Fruit fly (Drosophila melanogaster) whole organism, embryonic: ENCODE measurements around the gene PGRP-LF.
A peak's percentile ranks its signal among the peaks of the same experiment; 100 is the strongest.

Experiments used
- Ada2b ChIP-seq: fragments of 200-800 bp; sonication (Bioruptor generic); IDR thresholded peaks from 2 replicates; pipeline ENCODE4 v1.3.6; 2022; ENCODE audit warnings: missing biosample characterization, missing genetic modification characterization
- BEAF-32 ChIP-seq: fragments of 200-800 bp; sonication (Bioruptor generic); optimal IDR thresholded peaks from 3 replicates; lab custom pipeline; 2017; ENCODE audit warnings: missing biosample characterization, missing genetic modification characterization, mild to moderate bottlenecking, moderate library complexity, missing genetic modification reagents
- Bdp1 ChIP-seq: fragments of 200-800 bp; sonication (Bioruptor generic); optimal IDR thresholded peaks from 3 replicates; lab custom pipeline; 2016; ENCODE audit warnings: missing biosample characterization, missing genetic modification characterization
- CG12769 ChIP-seq: fragments of 200-800 bp; sonication (Bioruptor generic); optimal IDR thresholded peaks from 2 replicates; lab custom pipeline; 2019; ENCODE audit warnings: missing biosample characterization, mild to moderate bottlenecking, missing genetic modification characterization, moderate library complexity
- CG13775 ChIP-seq: fragments of 200-800 bp; sonication (Bioruptor generic); optimal IDR thresholded peaks from 3 replicates; lab custom pipeline; 2017; ENCODE audit warnings: missing biosample characterization, mild to moderate bottlenecking, missing genetic modification characterization
- CG14965 ChIP-seq: fragments of 200-800 bp; sonication (Bioruptor generic); optimal IDR thresholded peaks from 2 replicates; lab custom pipeline; 2016; ENCODE audit warnings: missing biosample characterization, missing genetic modification characterization, borderline replicate concordance
- CG2199 ChIP-seq: fragments of 200-800 bp; sonication (Bioruptor generic); IDR thresholded peaks from 3 replicates; pipeline ENCODE4 v1.3.6; 2022; ENCODE audit warnings: missing biosample characterization, missing genetic modification characterization
- CG30020 ChIP-seq: fragments of 200-800 bp; optimal IDR thresholded peaks from 2 replicates; lab custom pipeline; 2019; ENCODE audit warnings: missing biosample characterization, mild to moderate bottlenecking, missing genetic modification characterization, moderate library complexity
- CG31441 ChIP-seq: fragments of 200-800 bp; sonication (Bioruptor generic); IDR thresholded peaks from 2 replicates; pipeline ENCODE4 v1.3.6; 2022; ENCODE audit warnings: missing biosample characterization, missing genetic modification characterization
- CG3838 ChIP-seq: fragments of 200-800 bp; sonication (Bioruptor generic); optimal IDR thresholded peaks from 3 replicates; lab custom pipeline; 2016; ENCODE audit warnings: missing biosample characterization, missing genetic modification characterization
- CG4328 ChIP-seq: fragments of 200-800 bp; sonication (Bioruptor generic); optimal IDR thresholded peaks from 3 replicates; lab custom pipeline; 2017; ENCODE audit warnings: missing biosample characterization, missing genetic modification reagents, missing genetic modification characterization
- CG43689 ChIP-seq: fragments of 200-800 bp; sonication (Bioruptor generic); IDR thresholded peaks from 2 replicates; pipeline ENCODE4 v1.3.6; 2022; ENCODE audit warnings: missing biosample characterization, missing genetic modification characterization
- CG4404 ChIP-seq: fragments of 200-800 bp; sonication (Bioruptor generic); IDR thresholded peaks from 2 replicates; pipeline ENCODE4 v1.3.6; 2022; ENCODE audit warnings: missing biosample characterization, missing genetic modification characterization
- CG4617 ChIP-seq: fragments of 200-800 bp; sonication (Bioruptor generic); optimal IDR thresholded peaks from 3 replicates; lab custom pipeline; 2016; ENCODE audit warnings: missing biosample characterization, missing genetic modification characterization, borderline replicate concordance
- CG6683 ChIP-seq: fragments of 200-800 bp; sonication (Bioruptor generic); optimal IDR thresholded peaks from 2 replicates; lab custom pipeline; 2017; ENCODE audit warnings: missing biosample characterization, mild to moderate bottlenecking, missing genetic modification characterization, missing genetic modification reagents
- CG6791 ChIP-seq: fragments of 200-800 bp; sonication (Bioruptor generic); IDR thresholded peaks from 3 replicates; pipeline ENCODE4 v1.3.6; 2022; ENCODE audit warnings: missing biosample characterization, missing genetic modification characterization; ENCODE audit not compliant: partially characterized antibody
- CG6854 ChIP-seq: fragments of 200-800 bp; sonication (Bioruptor generic); optimal IDR thresholded peaks from 3 replicates; lab custom pipeline; 2017; ENCODE audit warnings: missing biosample characterization, mild to moderate bottlenecking, missing genetic modification characterization
- CG7556 ChIP-seq: fragments of 200-800 bp; sonication (Bioruptor generic); optimal IDR thresholded peaks from 2 replicates; lab custom pipeline; 2017; ENCODE audit warnings: missing biosample characterization, mild to moderate bottlenecking, missing genetic modification characterization
- CG7786 ChIP-seq: fragments of 200-800 bp; sonication (Bioruptor generic); optimal IDR thresholded peaks from 2 replicates; lab custom pipeline; 2016; ENCODE audit warnings: missing biosample characterization, missing genetic modification characterization
- CG8944 ChIP-seq: fragments of 200-800 bp; sonication (Bioruptor generic); optimal IDR thresholded peaks from 3 replicates; lab custom pipeline; 2016; ENCODE audit warnings: missing biosample characterization, missing genetic modification characterization
- CG9609 ChIP-seq: fragments of 200-800 bp; sonication (Bioruptor generic); optimal IDR thresholded peaks from 3 replicates; lab custom pipeline; 2016; ENCODE audit warnings: missing biosample characterization, missing genetic modification characterization
- CG9797 ChIP-seq: fragments of 200-800 bp; sonication (Bioruptor generic); optimal IDR thresholded peaks from 3 replicates; lab custom pipeline; 2018; ENCODE audit warnings: missing biosample characterization, mild to moderate bottlenecking, missing genetic modification characterization
- CHES-1-like ChIP-seq: fragments of 200-800 bp; sonication (Bioruptor generic); optimal IDR thresholded peaks from 2 replicates; lab custom pipeline; 2016; ENCODE audit warnings: missing biosample characterization, missing genetic modification characterization
- Fer2 ChIP-seq: fragments of 200-800 bp; sonication (Bioruptor generic); optimal IDR thresholded peaks from 2 replicates; lab custom pipeline; 2018; ENCODE audit warnings: missing biosample characterization, mild to moderate bottlenecking, missing genetic modification characterization, moderate library complexity
- H2.0 ChIP-seq: fragments of 200-800 bp; sonication (Bioruptor generic); IDR thresholded peaks from 2 replicates; pipeline ENCODE4 v1.3.6; 2022; ENCODE audit warnings: missing biosample characterization, missing genetic modification characterization
- Optix ChIP-seq: fragments of 200-800 bp; sonication (Bioruptor generic); IDR thresholded peaks from 3 replicates; pipeline ENCODE4 v1.3.6; 2022; ENCODE audit warnings: missing biosample characterization, missing genetic modification characterization
- Ptx1 ChIP-seq: fragments of 200-800 bp; sonication (Bioruptor generic); IDR thresholded peaks from 2 replicates; pipeline ENCODE4 v1.3.6; 2022; ENCODE audit warnings: missing biosample characterization, missing genetic modification characterization
- Rfx ChIP-seq: fragments of 200-800 bp; sonication (Bioruptor generic); IDR thresholded peaks from 2 replicates; pipeline ENCODE4 v1.3.6; 2022; ENCODE audit warnings: missing biosample characterization, missing genetic modification characterization
- Sox102F ChIP-seq: fragments of 200-800 bp; sonication (Bioruptor generic); optimal IDR thresholded peaks from 2 replicates; lab custom pipeline; 2018; ENCODE audit warnings: missing biosample characterization, mild to moderate bottlenecking, missing genetic modification characterization, moderate library complexity
- ab ChIP-seq: fragments of 200-800 bp; sonication (Bioruptor generic); optimal IDR thresholded peaks from 2 replicates; lab custom pipeline; 2016; ENCODE audit warnings: missing biosample characterization, missing genetic modification characterization
- ac ChIP-seq: fragments of 200-800 bp; sonication (Bioruptor generic); optimal IDR thresholded peaks from 3 replicates; lab custom pipeline; 2017; ENCODE audit warnings: missing biosample characterization, mild to moderate bottlenecking, missing genetic modification characterization
- bcd ChIP-seq: fragments of 200-800 bp; sonication (Bioruptor generic); optimal IDR thresholded peaks from 2 replicates; lab custom pipeline; 2017; ENCODE audit warnings: missing biosample characterization, mild to moderate bottlenecking, missing genetic modification characterization
- br ChIP-seq: fragments of >200 bp; optimal IDR thresholded peaks from 2 replicates; lab custom pipeline; 2017
- caup ChIP-seq: fragments of 200-800 bp; sonication (Bioruptor generic); optimal IDR thresholded peaks from 3 replicates; lab custom pipeline; 2017; ENCODE audit warnings: missing biosample characterization, mild to moderate bottlenecking, missing genetic modification characterization, moderate library complexity; ENCODE audit not compliant: severe bottlenecking
- cg ChIP-seq: fragments of 200-800 bp; sonication (Bioruptor generic); optimal IDR thresholded peaks from 3 replicates; lab custom pipeline; 2019; ENCODE audit warnings: missing biosample characterization, mild to moderate bottlenecking, missing genetic modification characterization, moderate library complexity
- chm ChIP-seq: fragments of 200-800 bp; sonication (Bioruptor generic); IDR thresholded peaks from 2 replicates; pipeline ENCODE4 v1.3.6; 2022; ENCODE audit warnings: missing biosample characterization, missing genetic modification characterization
- dpn ChIP-seq, 2 experiments: fragments of 200-800 bp; sonication (Bioruptor generic); optimal IDR thresholded peaks; 3 replicates each; lab custom pipeline; 2016; ENCODE audit warnings: missing biosample characterization in 2 of 2, missing genetic modification characterization in 2 of 2
- en ChIP-seq: fragments of 200-800 bp; sonication (Bioruptor generic); optimal IDR thresholded peaks from 2 replicates; lab custom pipeline; 2016; ENCODE audit warnings: missing biosample characterization, missing genetic modification characterization
- gce ChIP-seq: fragments of 200-800 bp; sonication (Bioruptor generic); IDR thresholded peaks from 3 replicates; pipeline ENCODE4 v1.3.6; 2022; ENCODE audit warnings: missing biosample characterization, missing genetic modification characterization
- ham ChIP-seq: fragments of 200-800 bp; sonication (Bioruptor generic); IDR thresholded peaks from 2 replicates; pipeline ENCODE4 v1.3.6; 2022; ENCODE audit warnings: missing biosample characterization, missing genetic modification characterization
- jumu ChIP-seq: fragments of 200-800 bp; sonication (Bioruptor generic); optimal IDR thresholded peaks from 3 replicates; lab custom pipeline; 2016; ENCODE audit warnings: missing biosample characterization, missing genetic modification characterization
- knrl ChIP-seq: fragments of 200-800 bp; sonication (Bioruptor generic); IDR thresholded peaks from 3 replicates; pipeline ENCODE4 v1.3.6; 2022; ENCODE audit warnings: missing biosample characterization, missing genetic modification characterization; ENCODE audit not compliant: partially characterized antibody
- lilli ChIP-seq: fragments of 200-800 bp; sonication (Bioruptor generic); optimal IDR thresholded peaks from 3 replicates; lab custom pipeline; 2016; ENCODE audit warnings: missing biosample characterization, missing genetic modification characterization
- lmd ChIP-seq: fragments of 200-800 bp; sonication (Bioruptor generic); IDR thresholded peaks from 2 replicates; pipeline ENCODE4 v1.3.6; 2022; ENCODE audit warnings: missing biosample characterization, missing genetic modification characterization
- nerfin-2 ChIP-seq: fragments of 200-800 bp; sonication (Bioruptor generic); IDR thresholded peaks from 2 replicates; pipeline ENCODE4 v1.3.6; 2022; ENCODE audit warnings: missing biosample characterization, missing genetic modification characterization; ENCODE audit not compliant: partially characterized antibody
- slbo ChIP-seq: fragments of 200-800 bp; sonication (Bioruptor generic); IDR thresholded peaks from 2 replicates; pipeline ENCODE4 v1.3.6; 2022; ENCODE audit warnings: missing biosample characterization, missing genetic modification characterization
- sug ChIP-seq: fragments of 200-800 bp; optimal IDR thresholded peaks from 2 replicates; lab custom pipeline; 2019; ENCODE audit warnings: missing biosample characterization, mild to moderate bottlenecking, missing genetic modification characterization, moderate library complexity
- tgo ChIP-seq: fragments of 200-800 bp; sonication (Bioruptor generic); IDR thresholded peaks from 3 replicates; pipeline ENCODE4 v1.3.6; 2022; ENCODE audit warnings: missing biosample characterization, missing genetic modification characterization
- twi ChIP-seq: fragments of 200-800 bp; optimal IDR thresholded peaks from 2 replicates; lab custom pipeline; 2019; ENCODE audit warnings: missing biosample characterization, mild to moderate bottlenecking, missing genetic modification characterization, moderate library complexity
- vvl ChIP-seq: fragments of 200-800 bp; sonication (Bioruptor generic); IDR thresholded peaks from 2 replicates; pipeline ENCODE4 v1.3.6; 2022; ENCODE audit warnings: missing biosample characterization, missing genetic modification characterization
- zen ChIP-seq: fragments of 200-800 bp; sonication (Bioruptor generic); optimal IDR thresholded peaks from 3 replicates; lab custom pipeline; 2018; ENCODE audit warnings: missing biosample characterization, mild to moderate bottlenecking, missing genetic modification characterization, moderate library complexity

PGRP-LF gene

DNA sequence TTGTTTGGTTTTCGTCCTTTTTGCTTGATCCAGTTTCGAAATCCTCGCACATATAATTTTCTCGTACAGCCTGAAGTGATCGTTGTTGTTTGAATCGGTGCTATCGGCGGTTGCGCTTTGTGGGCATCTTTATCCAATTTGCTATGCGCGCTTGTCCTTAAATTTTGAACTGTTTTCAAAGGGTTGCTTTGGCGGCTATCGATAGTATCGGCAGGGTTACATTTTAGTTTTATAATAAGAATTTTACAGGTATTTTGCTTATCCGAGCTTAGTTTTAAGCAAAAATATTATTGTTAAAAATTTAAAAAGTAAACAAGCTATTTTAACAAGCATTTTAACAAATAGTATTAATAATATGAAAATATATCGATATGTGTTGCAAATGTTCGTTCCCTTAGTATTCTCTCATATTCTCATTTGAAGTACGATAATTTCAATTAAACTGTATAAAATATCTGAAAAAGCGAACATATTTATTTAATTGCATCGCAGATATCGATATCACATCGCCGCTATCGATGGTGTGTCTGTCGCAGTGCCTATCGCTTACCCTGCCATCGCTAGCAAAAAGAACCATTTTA is 17.5 kb downstream of the PGRP-LF start, which contains the start of the genes Klp67A and CG4452 (continued):
- TF ChIP-seq sug (peak; percentile 53), Bdp1 (GFP tag; lab: Kevin White, UChicago) (no peak), CG31441 (GFP tag; lab: Robert Waterston, UW) (no peak; the same call in 1 of the 2 replicates), BEAF-32 (GFP tag; lab: Kevin White, UChicago) (peak; percentile 98), Optix (no peak), twi (tag; lab: Kevin White, UChicago) (peak; percentile 52), lmd (GFP tag; lab: Robert Waterston, UW) (no peak), ab (GFP tag; lab: Kevin White, UChicago) (no peak), CG4404 (GFP tag; lab: Robert Waterston, UW) (peak; percentile 30; the same call in 1 of the 2 replicates), CG8944 (GFP tag; lab: Kevin White, UChicago) (no peak), slbo (GFP tag; lab: Robert Waterston, UW) (peak; percentile 50; the same call in 1 of the 2 replicates), en (GFP tag; lab: Kevin White, UChicago) (no peak), CG7556 (GFP tag; lab: Kevin White, UChicago) (peak; percentile 34), dpn (GFP tag; optimal IDR thresholded peaks at IDR 0.05; lab: Kevin White, UChicago) (peak in 1 of 2 experiments; percentile 26), vvl (no peak), CG6683 (GFP tag; lab: Kevin White, UChicago) (no peak), Ptx1 (no peak), CG14965 (GFP tag; lab: Kevin White, UChicago) (no peak), tgo (GFP tag; lab: Robert Waterston, UW) (peak; percentile 21; the same call in 1 of the 3 replicates), CG3838 (GFP tag; lab: Kevin White, UChicago) (no peak), nerfin-2 (GFP tag; lab: Robert Waterston, UW) (peak; percentile 87), CG4328 (GFP tag; lab: Kevin White, UChicago) (no peak), CG30020 (tag; lab: Kevin White, UChicago) (peak; percentile 79), Rfx (peak; percentile 52), knrl (GFP tag; lab: Robert Waterston, UW) (peak; percentile 93), H2.0 (no peak), CG12769 (no peak), ham (no peak), Sox102F (GFP tag; lab: Kevin White, UChicago) (no peak), Ada2b (GFP tag; lab: Robert Waterston, UW) (no peak), cg (GFP tag; lab: Kevin White, UChicago) (no peak), CG4617 (GFP tag; lab: Kevin White, UChicago) (no peak), CG7786 (no peak), bcd (GFP tag; lab: Kevin White, UChicago) (no peak), CHES-1-like (GFP tag; lab: Kevin White, UChicago) (no peak), CG9609 (GFP tag; lab: Kevin White, UChicago) (no peak), zen (tag; lab: Kevin White, UChicago) (peak; percentile 69), CG43689 (GFP tag; lab: Robert Waterston, UW) (no peak), chm (GFP tag; lab: Robert Waterston, UW) (no peak), CG13775 (GFP tag; lab: Kevin White, UChicago) (peak; percentile 73), Fer2 (tag; lab: Kevin White, UChicago) (no peak), CG6791 (GFP tag; lab: Robert Waterston, UW) (peak; percentile 83), CG6854 (GFP tag; lab: Kevin White, UChicago) (no peak), lilli (GFP tag; lab: Kevin White, UChicago) (peak; percentile 58), CG2199 (GFP tag; lab: Robert Waterston, UW) (no peak), CG9797 (peak; percentile 51), br (lab: Kevin White, UChicago) (no peak), jumu (no peak), gce (no peak), caup (GFP tag; lab: Kevin White, UChicago) (no peak), ac (no peak)
